Worm (Caenorhabditis elegans) whole organism, midembryonic: ENCODE measurements around the gene C32D5.12.

ENCODE experiments used
- T22C8.4 ChIP-seq: fragments of 200-800 bp; sonication (Bioruptor generic); IDR thresholded peaks from 2 replicates; pipeline ENCODE4 v1.3.6; 2022; ENCODE audit warnings: missing genetic modification characterization, missing compliant biosample characterization
- cog-1 ChIP-seq: sonication (generic microtip); optimal IDR thresholded peaks from 2 replicates; lab custom pipeline; 2016; ENCODE audit warnings: missing genetic modification characterization, missing compliant biosample characterization
- flt-1 ChIP-seq: fragments of 200-800 bp; sonication (Bioruptor generic); IDR thresholded peaks from 2 replicates; pipeline ENCODE4 v1.3.6; 2022; ENCODE audit warnings: missing genetic modification characterization, missing compliant biosample characterization
- klf-2 ChIP-seq: fragments of 200-800 bp; sonication (Bioruptor generic); conservative IDR thresholded peaks from 2 replicates; pipeline ENCODE4 v1.3.6; 2022; ENCODE audit warnings: missing genetic modification reagents, missing genetic modification characterization, missing compliant biosample characterization
- med-1 ChIP-seq: sonication (generic microtip); optimal IDR thresholded peaks from 2 replicates; lab custom pipeline; 2017; ENCODE audit warnings: missing genetic modification characterization, mild to moderate bottlenecking, missing compliant biosample characterization, antibody characterized with exemption, missing genetic modification reagents; ENCODE audit not compliant: insufficient read depth
- ztf-29 ChIP-seq: fragments of 200-800 bp; sonication (Bioruptor generic); IDR thresholded peaks from 2 replicates; pipeline ENCODE4 v1.3.6; 2022; ENCODE audit warnings: missing genetic modification reagents, missing genetic modification characterization, missing compliant biosample characterization

ce11 chrII:6374646-6375045, 15.8 kb upstream of the C32D5.12 start:
- no peak for TF ChIP-seq T22C8.4 (GFP tag; lab: Robert Waterston, UW)
- no peak for TF ChIP-seq med-1
- no peak for TF ChIP-seq ztf-29
- no peak for TF ChIP-seq cog-1 (tag; lab: Kevin White, UChicago)
- TF ChIP-seq klf-2 (GFP tag; lab: Robert Waterston, UW), result no peak
- TF ChIP-seq flt-1 (GFP tag; lab: Robert Waterston, UW), result no peak
